Worm (Caenorhabditis elegans) whole organism, L4/young adult: ENCODE data around the gene pak-2.

Experiments
- W03F9.2 ChIP-seq: fragments of 150-350 bp; optimal IDR thresholded peaks from 2 replicates; lab custom pipeline; 2014; ENCODE audit warnings: missing biosample characterization, missing genetic modification characterization
- dao-5 ChIP-seq: sonication (generic microtip); optimal IDR thresholded peaks from 2 replicates; lab custom pipeline; 2016; ENCODE audit warnings: missing genotype, missing genetic modification characterization, moderate library complexity, missing compliant biosample characterization
- him-1 ChIP-seq: sonication (generic microtip); optimal IDR thresholded peaks from 2 replicates; lab custom pipeline; 2016; ENCODE audit warnings: missing genotype, missing genetic modification reagents, missing genetic modification characterization, missing compliant biosample characterization

DNA sequence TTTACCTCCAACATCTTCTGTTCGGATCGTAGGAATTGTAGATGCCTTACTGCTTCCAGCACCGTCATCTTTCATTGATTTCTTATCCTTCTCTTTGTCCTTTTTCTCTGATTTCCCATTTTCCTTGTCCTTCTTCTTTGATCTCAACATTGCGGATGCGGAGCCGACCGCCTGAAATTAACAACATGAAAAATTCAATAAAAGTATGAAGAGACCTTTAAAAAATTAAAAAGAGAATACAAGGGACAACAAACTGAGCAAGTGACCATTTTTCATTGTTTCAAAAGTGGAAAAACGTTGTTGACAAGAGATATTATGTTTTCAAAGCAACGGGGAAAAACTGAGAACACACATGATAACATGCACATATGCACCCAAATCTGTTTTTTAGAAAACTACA lies 8.6 kb downstream of the pak-2 start:
- no peak for TF ChIP-seq him-1
- no peak for TF ChIP-seq dao-5 (tag; lab: Kevin White, UChicago)
- TF ChIP-seq W03F9.2 (tag; lab: Kevin White, UChicago), result no peak
